Worm (Caenorhabditis elegans): ENCODE measurements around the gene ribo-1.

Gene ribo-1

DNA sequence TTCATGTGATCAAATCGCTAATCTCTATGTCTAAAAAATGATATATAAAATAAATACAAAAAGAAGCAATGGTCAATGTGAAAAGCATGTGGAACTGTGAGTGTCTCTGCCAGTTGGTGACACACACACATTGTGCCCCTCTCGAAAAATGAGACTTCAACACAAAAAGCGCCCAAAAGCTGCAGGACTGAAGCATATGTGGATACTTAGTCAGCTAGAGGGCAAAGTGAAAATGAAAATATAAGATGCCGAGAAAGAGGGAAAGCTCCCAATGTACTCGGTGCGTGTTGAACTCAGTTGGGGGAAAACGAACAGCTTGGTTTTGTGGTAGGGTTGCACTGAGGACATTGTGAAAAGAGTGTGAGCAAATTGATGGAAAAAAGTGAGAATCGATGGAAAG lies 29.3 kb upstream of the ribo-1 start (continued):
- peak; percentile 62 for TF ChIP-seq hlh-30 (tag; optimal IDR thresholded peaks at IDR 0.05; ENCODE audit: insufficient read depth)

DNA sequence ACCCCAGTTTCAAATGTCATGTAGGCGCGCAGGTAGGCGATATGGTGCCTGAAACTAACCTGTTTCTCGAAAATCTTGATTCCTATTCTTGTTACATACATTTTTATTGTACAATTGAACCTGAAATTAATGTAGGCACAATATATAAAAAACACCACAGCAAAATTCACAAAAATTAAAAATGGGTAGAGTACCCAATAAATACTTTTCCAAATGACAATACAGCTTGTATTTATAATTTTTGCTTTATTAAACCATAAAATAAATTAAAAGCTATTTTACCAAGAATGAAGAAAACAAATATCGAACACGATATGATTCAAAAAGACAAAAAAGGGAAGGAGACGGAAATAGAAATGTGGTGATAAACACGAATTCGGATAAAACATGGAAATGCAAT lies 27.1 kb upstream of the ribo-1 start, which contains the start of gene tre-2:
Gene tre-2, minus strand, starts transcription at position 101 of the 400 bp plus-strand sequence.
- TF ChIP-seq cey-2 (tag; optimal IDR thresholded peaks at IDR 0.05; ENCODE audit: borderline replicate concordance, insufficient read depth) (no peak), ces-1 (GFP tag; optimal IDR thresholded peaks at IDR 0.05) (no peak), pha-4 (GFP tag; IDR thresholded peaks at IDR 0.05) (no peak), pha-4 (tag; optimal IDR thresholded peaks at IDR 0.05) (no peak), F37D6.2 (tag; optimal IDR thresholded peaks at IDR 0.05) (no peak), nhr-28 (tag; optimal IDR thresholded peaks at IDR 0.05) (no peak), lin-15B (tag; optimal IDR thresholded peaks at IDR 0.05) (no peak), hif-1 (tag; optimal IDR thresholded peaks at IDR 0.05) (no peak), unc-62 (GFP tag; optimal IDR thresholded peaks at IDR 0.05 in 1 of 2) (no peak), unc-62 (tag; optimal IDR thresholded peaks at IDR 0.05) (no peak), daf-19 (GFP tag; conservative IDR thresholded peaks at IDR 0.05) (no peak), php-3 (GFP tag; IDR thresholded peaks at IDR 0.05) (no peak), dmd-6 (GFP tag; IDR thresholded peaks at IDR 0.05) (no peak), F49E8.2 (tag; optimal IDR thresholded peaks at IDR 0.05; ENCODE audit: borderline replicate concordance) (no peak), jun-1 (tag; optimal IDR thresholded peaks at IDR 0.05) (no peak), T20F7.1 (GFP tag; optimal IDR thresholded peaks at IDR 0.05) (no peak), lin-29 (GFP tag; IDR thresholded peaks at IDR 0.05) (no peak), zfp-2 (tag; optimal IDR thresholded peaks at IDR 0.05) (no peak), Y105C5A.15 (GFP tag; IDR thresholded peaks at IDR 0.05) (no peak), dmd-9 (GFP tag; IDR thresholded peaks at IDR 0.05) (no peak), zip-11 (GFP tag; IDR thresholded peaks at IDR 0.05) (no peak)

DNA sequence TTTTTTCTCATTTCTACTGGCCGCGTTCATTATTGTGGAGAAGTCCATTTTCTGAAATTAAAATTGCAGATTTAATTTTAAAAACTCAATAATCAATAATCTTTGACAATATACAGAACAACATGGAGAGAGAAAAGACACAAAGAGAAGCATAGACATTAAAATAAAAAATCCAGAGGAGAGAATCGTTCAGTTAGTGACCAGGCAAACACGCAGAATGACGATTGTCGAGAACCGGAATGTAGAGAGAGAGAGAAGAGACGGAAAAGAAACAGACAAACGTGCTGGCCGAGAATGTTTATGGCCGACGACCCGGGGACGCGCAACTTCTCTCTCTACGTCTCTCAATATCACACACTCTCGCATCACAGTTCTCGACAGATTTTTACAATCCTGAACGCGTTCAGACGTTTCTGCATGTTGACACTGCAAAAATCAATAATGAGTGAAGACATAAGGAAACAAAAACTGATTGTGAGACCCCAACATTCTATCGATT lies 22.8 kb upstream of the ribo-1 start, which contains the start of the genes T05A12.3 and T05A12.4:
Gene T05A12.3, minus strand, starts transcription at position 51 of the 499 bp plus-strand sequence.
Gene T05A12.4, plus strand, starts transcription at position 348 of the 499 bp plus-strand sequence.
- no peak for TF ChIP-seq pha-4 (GFP tag; IDR thresholded peaks at IDR 0.05)
- no peak for TF ChIP-seq pha-4 (tag; optimal IDR thresholded peaks at IDR 0.05)
- TF ChIP-seq nhr-10 (tag; optimal IDR thresholded peaks at IDR 0.05), result no peak
- no peak for TF ChIP-seq unc-39 (tag; optimal IDR thresholded peaks at IDR 0.05)
- no peak for TF ChIP-seq lsy-2 (tag; optimal IDR thresholded peaks at IDR 0.05)
- TF ChIP-seq dmd-9 (GFP tag; IDR thresholded peaks at IDR 0.05), result 0 out of 2 replicates have a peak, but pooled peaks have one; percentile 21
- no peak; the same call in 1 of the 2 replicates for TF ChIP-seq tra-1 (GFP tag; IDR thresholded peaks at IDR 0.05)
- TF ChIP-seq nhr-48 (tag; optimal IDR thresholded peaks at IDR 0.05), result peak; percentile 24
- no peak for TF ChIP-seq hmg-1.1 (GFP tag; IDR thresholded peaks at IDR 0.05)
- peak; percentile 44 for TF ChIP-seq nhr-6 (tag; optimal IDR thresholded peaks at IDR 0.05)
- peak; percentile 78 for TF ChIP-seq mxl-3 (GFP tag; optimal IDR thresholded peaks at IDR 0.05)
- TF ChIP-seq nhr-25 (tag; optimal IDR thresholded peaks at IDR 0.05; ENCODE audit: borderline replicate concordance, insufficient read depth), result no peak
- peak; percentile 86 for TF ChIP-seq unc-130 (GFP tag; optimal IDR thresholded peaks at IDR 0.05)
- TF ChIP-seq dmd-6 (GFP tag; IDR thresholded peaks at IDR 0.05), result peak; percentile 46
- no peak for TF ChIP-seq ceh-44 (GFP tag; IDR thresholded peaks at IDR 0.05)
- TF ChIP-seq lin-1 (GFP tag; IDR thresholded peaks at IDR 0.05), result no peak
- no peak for TF ChIP-seq lin-38 (GFP tag; IDR thresholded peaks at IDR 0.05)
- no peak for TF ChIP-seq Y48G9A.11 (GFP tag; IDR thresholded peaks at IDR 0.05)
- TF ChIP-seq ceh-82 (tag; optimal IDR thresholded peaks at IDR 0.05), result no peak
- no peak for TF ChIP-seq nhr-102 (tag; optimal IDR thresholded peaks at IDR 0.05)
- TF ChIP-seq dve-1 (tag; optimal IDR thresholded peaks at IDR 0.05; ENCODE audit: insufficient read depth), result no peak
- no peak for TF ChIP-seq fkh-10 (GFP tag; optimal IDR thresholded peaks at IDR 0.05)
- TF ChIP-seq lim-7 (GFP tag; IDR thresholded peaks at IDR 0.05), result no peak
- no peak for TF ChIP-seq F44E2.7 (GFP tag; IDR thresholded peaks at IDR 0.05)
- no peak for TF ChIP-seq mdt-29 (GFP tag; IDR thresholded peaks at IDR 0.05)
- TF ChIP-seq Y105C5A.15 (GFP tag; IDR thresholded peaks at IDR 0.05), result no peak
- peak; percentile 39 for TF ChIP-seq ceh-28 (tag; optimal IDR thresholded peaks at IDR 0.05)
- no peak for TF ChIP-seq aha-1 (tag)
- no peak for TF ChIP-seq cey-2 (tag; optimal IDR thresholded peaks at IDR 0.05; ENCODE audit: borderline replicate concordance, insufficient read depth)
- TF ChIP-seq ztf-7 (tag; optimal IDR thresholded peaks at IDR 0.05), result no peak
- TF ChIP-seq attf-4 (tag; optimal IDR thresholded peaks at IDR 0.05), result no peak
- no peak for TF ChIP-seq zfp-3 (GFP tag; conservative IDR thresholded peaks at IDR 0.05)

All from whole organism, L4 larva.